Worm (Caenorhabditis elegans) whole organism, L1 larva: ENCODE data around the gene aly-3.
"Not testable (repeated sequence)": the region's sequence is repeated elsewhere in the genome, so short reads cannot be mapped to it uniquely, and the experiment has no call there.

Source experiments
- C04F5.9 ChIP-seq: sonication (generic microtip); optimal IDR thresholded peaks from 2 replicates; lab custom pipeline; 2016; ENCODE audit warnings: missing genetic modification characterization, missing compliant biosample characterization
- C34B4.2 ChIP-seq: sonication (generic microtip); optimal IDR thresholded peaks from 2 replicates; lab custom pipeline; 2017; ENCODE audit warnings: mild to moderate bottlenecking, missing genetic modification characterization, missing compliant biosample characterization
- aha-1 ChIP-seq: fragments of 150-350 bp; optimal IDR thresholded peaks from 2 replicates; lab custom pipeline; 2014; ENCODE audit warnings: missing biosample characterization, missing genetic modification characterization
- aly-2 ChIP-seq: fragments of 150-350 bp; optimal IDR thresholded peaks from 2 replicates; lab custom pipeline; 2014; ENCODE audit warnings: missing biosample characterization, missing genetic modification characterization
- ama-1 ChIP-seq: fragments of 150-350 bp; optimal IDR thresholded peaks from 2 replicates; lab custom pipeline; 2014
- blmp-1 ChIP-seq: fragments of 150-350 bp; optimal IDR thresholded peaks from 2 replicates; lab custom pipeline; 2014; ENCODE audit warnings: missing biosample characterization, missing genetic modification characterization
- ceh-63 ChIP-seq: fragments of 200-800 bp; sonication (Bioruptor generic); optimal IDR thresholded peaks from 2 replicates; lab custom pipeline; 2018; ENCODE audit warnings: mild to moderate bottlenecking, missing genetic modification characterization, missing compliant biosample characterization
- ceh-8 ChIP-seq: fragments of 200-800 bp; sonication (Bioruptor generic); optimal IDR thresholded peaks from 2 replicates; lab custom pipeline; 2018; ENCODE audit warnings: mild to moderate bottlenecking, missing genetic modification characterization, moderate library complexity, missing compliant biosample characterization
- ceh-82 ChIP-seq, 3 experiments: fragments of 150-350 bp in 1 of 3; sonication (generic microtip) in 2 of 3; optimal IDR thresholded peaks; 2 replicates each; lab custom pipeline; 2014 to 2017; ENCODE audit warnings: missing biosample characterization in 3 of 3, missing genetic modification characterization in 3 of 3
- ceh-88 ChIP-seq: fragments of 200-800 bp; sonication (Bioruptor generic); IDR thresholded peaks from 2 replicates; pipeline ENCODE4 v1.3.6; 2022; ENCODE audit warnings: missing genetic modification characterization, missing compliant biosample characterization
- ceh-90 ChIP-seq: sonication (generic microtip); optimal IDR thresholded peaks from 2 replicates; lab custom pipeline; 2016; ENCODE audit warnings: missing genetic modification characterization, missing compliant biosample characterization
- dpl-1 ChIP-seq, 3 experiments: fragments of 150-350 bp in 2 of 3; sonication (generic microtip) in 1 of 3; optimal IDR thresholded peaks; 2 replicates each; lab custom pipeline; 2014 to 2017; ENCODE audit warnings: missing biosample characterization in 3 of 3, missing genetic modification characterization in 3 of 3, missing genetic modification reagents in 3 of 3
- dsc-1 ChIP-seq: sonication (generic microtip); optimal IDR thresholded peaks from 2 replicates; lab custom pipeline; 2016; ENCODE audit warnings: mild to moderate bottlenecking, missing genetic modification characterization, missing compliant biosample characterization
- efl-1 ChIP-seq, 4 experiments: fragments of 150-350 bp; optimal IDR thresholded peaks in 3 of 4; peaks in 1 of 4; 1 replicate in 1 of 4; 2 replicates in 3 of 4; lab custom pipeline; 2014; ENCODE audit warnings: missing biosample characterization in 2 of 4, missing genetic modification characterization in 2 of 4, missing genetic modification reagents in 2 of 4
- efl-3 ChIP-seq: fragments of 200-800 bp; sonication (Bioruptor generic); optimal IDR thresholded peaks from 2 replicates; lab custom pipeline; 2018; ENCODE audit warnings: mild to moderate bottlenecking, missing genetic modification characterization, missing compliant biosample characterization
- egl-27 ChIP-seq, 2 experiments: fragments of 150-350 bp in 1 of 2; sonication (generic microtip); optimal IDR thresholded peaks; 3 replicates each; lab custom pipeline; 2017 to 2018; ENCODE audit warnings: missing biosample characterization in 2 of 2, missing genetic modification characterization in 2 of 2, missing genetic modification reagents in 2 of 2
- elt-2 ChIP-seq: sonication (generic microtip); optimal IDR thresholded peaks from 2 replicates; lab custom pipeline; 2016; ENCODE audit warnings: missing genetic modification characterization, mild to moderate bottlenecking, inconsistent platforms, missing compliant biosample characterization, missing genetic modification reagents
- elt-3 ChIP-seq, 6 experiments: fragments of 150-350 bp in 1 of 6; sonication (generic microtip); optimal IDR thresholded peaks; 2 replicates each; lab custom pipeline; 2017 to 2018; ENCODE audit warnings: missing biosample characterization in 6 of 6, missing genetic modification characterization in 6 of 6, inconsistent platforms in 1 of 6
- fkh-10 ChIP-seq: sonication (generic microtip); optimal IDR thresholded peaks from 2 replicates; lab custom pipeline; 2017; ENCODE audit warnings: missing biosample characterization, missing genetic modification reagents, missing genetic modification characterization
- fos-1 ChIP-seq: fragments of 150-350 bp; optimal IDR thresholded peaks from 2 replicates; lab custom pipeline; 2014; ENCODE audit warnings: missing biosample characterization, missing genetic modification characterization
- hpl-2 ChIP-seq: fragments of 150-350 bp; optimal IDR thresholded peaks from 2 replicates; lab custom pipeline; 2014; ENCODE audit warnings: missing biosample characterization, missing genetic modification reagents, missing genetic modification characterization
- irx-1 ChIP-seq: sonication (generic microtip); optimal IDR thresholded peaks from 2 replicates; lab custom pipeline; 2016; ENCODE audit warnings: missing genetic modification characterization, missing compliant biosample characterization
- lin-13 ChIP-seq: fragments of 150-350 bp; optimal IDR thresholded peaks from 2 replicates; lab custom pipeline; 2014; ENCODE audit warnings: missing biosample characterization, missing genetic modification reagents, missing genetic modification characterization
- lin-14 ChIP-seq: fragments of 200-800 bp; sonication (Bioruptor generic); optimal IDR thresholded peaks from 2 replicates; lab custom pipeline; 2018; ENCODE audit warnings: mild to moderate bottlenecking, missing genetic modification characterization, moderate library complexity, missing compliant biosample characterization
- lsy-2 ChIP-seq, 2 experiments: fragments of 150-350 bp; optimal IDR thresholded peaks; 2 replicates each; lab custom pipeline; 2014; ENCODE audit warnings: missing biosample characterization in 2 of 2, missing genetic modification characterization in 2 of 2
- mdl-1 ChIP-seq, 2 experiments: fragments of 150-350 bp; optimal IDR thresholded peaks; 2 replicates each; lab custom pipeline; 2014 to 2017; ENCODE audit warnings: missing biosample characterization in 2 of 2, missing genetic modification characterization in 2 of 2, inconsistent platforms in 1 of 2
- mep-1 ChIP-seq: fragments of 150-350 bp; optimal IDR thresholded peaks from 2 replicates; lab custom pipeline; 2014; ENCODE audit warnings: missing biosample characterization, missing genetic modification characterization
- nhr-11 ChIP-seq: fragments of 150-350 bp; optimal IDR thresholded peaks from 2 replicates; lab custom pipeline; 2014; ENCODE audit warnings: missing biosample characterization, missing genetic modification characterization
- nhr-19 ChIP-seq: fragments of 200-800 bp; sonication (Bioruptor generic); conservative IDR thresholded peaks from 2 replicates; pipeline ENCODE4 v1.3.6; 2022; ENCODE audit warnings: missing genetic modification characterization, missing compliant biosample characterization
- nhr-20 ChIP-seq: sonication (generic microtip); optimal IDR thresholded peaks from 2 replicates; lab custom pipeline; 2016; ENCODE audit warnings: mild to moderate bottlenecking, missing genetic modification characterization, missing compliant biosample characterization
- nhr-28 ChIP-seq: fragments of 150-350 bp; optimal IDR thresholded peaks from 2 replicates; lab custom pipeline; 2014; ENCODE audit warnings: missing biosample characterization, missing genetic modification characterization
- nhr-85 ChIP-seq: sonication (generic microtip); peaks from one replicate; lab custom pipeline; 2016; ENCODE audit warnings: missing genetic modification characterization, inconsistent platforms, missing compliant biosample characterization
- nhr-90 ChIP-seq: sonication (generic microtip); optimal IDR thresholded peaks from 2 replicates; lab custom pipeline; 2016; ENCODE audit warnings: mild to moderate bottlenecking, missing genetic modification characterization, missing compliant biosample characterization; ENCODE audit not compliant: poor library complexity
- pqm-1 ChIP-seq: sonication (generic microtip); optimal IDR thresholded peaks from 3 replicates; lab custom pipeline; 2017; ENCODE audit warnings: missing biosample characterization, missing genetic modification characterization
- skn-1 ChIP-seq: fragments of 150-350 bp; optimal IDR thresholded peaks from 2 replicates; lab custom pipeline; 2014; ENCODE audit warnings: missing biosample characterization, missing genetic modification characterization
- snpc-4 ChIP-seq: fragments of 150-350 bp; optimal IDR thresholded peaks from 2 replicates; lab custom pipeline; 2014; ENCODE audit warnings: missing biosample characterization, missing genetic modification characterization
- unc-62 ChIP-seq: fragments of 150-350 bp; optimal IDR thresholded peaks from 2 replicates; lab custom pipeline; 2014; ENCODE audit warnings: missing biosample characterization, missing genetic modification reagents, missing genetic modification characterization
- vab-15 ChIP-seq: sonication (generic microtip); optimal IDR thresholded peaks from 2 replicates; lab custom pipeline; 2017; ENCODE audit warnings: missing genotype, mild to moderate bottlenecking, missing genetic modification characterization, missing compliant biosample characterization
- xbp-1 ChIP-seq: sonication (generic microtip); optimal IDR thresholded peaks from 2 replicates; lab custom pipeline; 2016; ENCODE audit warnings: missing genetic modification characterization, missing compliant biosample characterization
- ztf-11 ChIP-seq, 2 experiments: sonication (generic microtip); optimal IDR thresholded peaks; 2 replicates each; lab custom pipeline; 2016 to 2017; ENCODE audit warnings: missing genetic modification characterization in 2 of 2, missing biosample characterization in 1 of 2, missing compliant biosample characterization in 1 of 2

The aly-3 gene

DNA sequence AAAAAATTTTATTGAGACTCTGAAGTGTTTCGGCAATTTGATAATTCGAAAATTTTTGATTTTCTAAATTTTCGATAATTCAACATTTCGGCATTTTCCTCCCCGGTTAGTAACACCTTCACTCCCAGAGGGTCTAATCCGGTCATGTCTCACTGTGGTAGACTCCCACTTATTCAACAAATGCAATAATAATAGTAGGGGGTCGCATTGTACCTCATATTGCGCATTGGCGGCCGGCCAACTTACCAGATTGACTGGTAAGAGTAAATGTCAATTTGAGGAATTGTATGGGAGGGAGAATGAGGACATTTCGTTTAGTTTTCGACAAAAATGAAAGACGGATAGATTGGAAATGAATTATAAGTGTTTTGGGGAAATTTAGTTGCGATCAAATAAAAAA, 10.7 kb downstream of the aly-3 start:
- TF ChIP-seq blmp-1 (tag; lab: Kevin White, UChicago) = peak; percentile 27
- peak; percentile 71 for TF ChIP-seq nhr-85
- peak; percentile 18 for TF ChIP-seq mep-1 (tag; lab: Kevin White, UChicago)
- TF ChIP-seq fkh-10 (GFP tag; lab: Kevin White, UChicago) = no peak
- no peak for TF ChIP-seq lin-14 (GFP tag; lab: Kevin White, UChicago)
- no peak for TF ChIP-seq snpc-4
- TF ChIP-seq, all 84 proteins: peak for 3

DNA sequence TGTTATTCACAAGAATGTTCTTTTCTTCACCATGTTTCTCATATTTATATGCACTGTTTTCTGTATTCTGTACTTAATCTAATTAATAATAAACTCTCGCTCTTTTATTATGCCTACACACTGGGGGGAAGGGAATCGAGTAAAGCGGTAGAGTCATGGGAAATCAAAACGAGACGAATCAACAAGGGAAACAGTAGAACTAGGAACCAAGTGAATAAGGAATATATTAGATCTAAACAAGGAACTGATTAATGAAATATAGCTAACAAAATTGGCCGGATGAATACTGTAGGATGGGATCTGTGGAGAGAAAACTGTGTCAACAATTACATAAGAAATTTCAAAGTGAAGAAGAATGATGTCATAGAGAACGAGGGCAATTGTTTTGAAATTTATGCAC, 11.9 kb downstream of the aly-3 start:
- peak; percentile 44 for TF ChIP-seq nhr-85
- no peak for TF ChIP-seq ceh-90
- TF ChIP-seq ceh-8 (GFP tag; lab: Kevin White, UChicago) = peak; percentile 78
- TF ChIP-seq, all 84 proteins: peak for 2

DNA sequence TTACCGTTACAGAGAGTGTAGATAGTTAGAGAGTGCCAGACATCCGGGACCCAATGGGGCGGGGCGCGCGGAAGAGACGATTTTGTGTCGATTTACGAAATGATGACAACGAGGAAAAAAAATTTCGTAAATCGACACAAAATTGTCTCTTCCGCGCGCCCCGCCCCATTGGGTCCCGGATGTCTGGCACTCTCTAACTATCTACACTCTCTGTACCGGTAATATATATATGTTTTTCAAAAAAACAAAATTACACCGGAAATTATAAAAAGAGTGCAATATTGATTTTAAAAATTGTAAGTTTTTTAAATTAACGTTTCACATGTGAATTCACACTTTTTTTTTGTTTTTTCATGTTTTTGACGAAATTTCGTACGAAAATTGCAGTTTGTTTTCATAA, 15.0 kb downstream of the aly-3 start, which contains the start of gene B0001.4:
Gene B0001.4 (minus strand): TSS at position 101 of the 400 bp plus-strand sequence.
- not testable (repeated sequence) for TF ChIP-seq elt-3 (tag; optimal IDR thresholded peaks at IDR 0.05; lab: Kevin White, UChicago); nhr-90 (tag; lab: Kevin White, UChicago); aha-1

DNA sequence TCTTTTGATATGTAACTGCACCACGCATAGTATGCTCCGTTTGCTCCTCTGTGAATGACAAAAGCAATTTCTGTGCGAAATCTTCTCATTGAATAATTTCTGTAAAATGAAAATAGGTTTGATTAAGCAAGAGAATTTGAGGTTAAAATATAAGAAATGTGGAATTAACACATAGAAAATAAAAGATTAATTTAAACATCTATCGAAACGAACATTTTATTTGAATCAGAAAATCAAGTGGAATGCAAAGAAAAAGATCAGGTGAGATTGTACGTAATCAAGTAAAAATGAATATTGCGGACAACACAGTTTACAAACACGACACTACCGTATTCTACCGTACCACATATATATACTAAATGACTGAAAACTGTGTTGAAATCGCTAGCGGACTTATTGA, 17.9 kb downstream of the aly-3 start, which contains the start of gene B0001.8:
Gene B0001.8 (minus strand): TSS at position 101 of the 400 bp plus-strand sequence.
- TF ChIP-seq nhr-11 (no peak), aly-2 (no peak), efl-3 (no peak), hpl-2 (no peak), ceh-88 (GFP tag; lab: Robert Waterston, UW) (no peak), C34B4.2 (tag; lab: Kevin White, UChicago) (no peak), xbp-1 (tag; lab: Kevin White, UChicago) (no peak)

DNA sequence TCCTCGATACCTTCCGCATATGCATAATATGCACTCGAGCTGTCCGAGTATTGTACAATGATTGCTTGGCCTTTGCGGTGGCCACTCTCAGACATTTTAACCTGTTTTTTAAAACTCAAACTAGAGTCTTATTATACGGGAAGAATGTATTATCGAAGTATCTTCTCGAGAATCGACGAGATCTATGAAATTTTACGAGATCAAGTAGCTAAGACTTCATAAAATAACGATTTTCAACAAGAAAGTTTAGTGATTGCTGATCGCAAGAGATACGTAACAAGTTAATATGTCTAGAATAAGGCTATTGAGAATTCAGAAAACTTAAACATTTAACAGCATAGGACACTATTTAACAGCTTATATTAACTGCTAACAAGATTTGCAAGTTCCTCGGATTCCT, 20.1 kb downstream of the aly-3 start, which contains the start of gene B0001.5:
Gene B0001.5 (minus strand): TSS at position 101 of the 400 bp plus-strand sequence.
- no peak for TF ChIP-seq ceh-82 (tag; optimal IDR thresholded peaks at IDR 0.05; lab: Kevin White, UChicago)
- TF ChIP-seq mep-1 (tag; lab: Kevin White, UChicago) = no peak
- TF ChIP-seq nhr-85 = no peak
- no peak for TF ChIP-seq dpl-1 (GFP tag; optimal IDR thresholded peaks at IDR 0.05; lab: Kevin White, UChicago)
- TF ChIP-seq unc-62 (GFP tag; lab: Kevin White, UChicago) = no peak
- TF ChIP-seq nhr-20 (tag; lab: Kevin White, UChicago) = no peak
- no peak for TF ChIP-seq mdl-1 (tag; optimal IDR thresholded peaks at IDR 0.05; lab: Kevin White, UChicago)
- no peak for TF ChIP-seq nhr-19 (GFP tag; lab: Robert Waterston, UW)
- no peak for TF ChIP-seq ceh-88 (GFP tag; lab: Robert Waterston, UW)
- TF ChIP-seq, all 84 proteins: peak for 0

DNA sequence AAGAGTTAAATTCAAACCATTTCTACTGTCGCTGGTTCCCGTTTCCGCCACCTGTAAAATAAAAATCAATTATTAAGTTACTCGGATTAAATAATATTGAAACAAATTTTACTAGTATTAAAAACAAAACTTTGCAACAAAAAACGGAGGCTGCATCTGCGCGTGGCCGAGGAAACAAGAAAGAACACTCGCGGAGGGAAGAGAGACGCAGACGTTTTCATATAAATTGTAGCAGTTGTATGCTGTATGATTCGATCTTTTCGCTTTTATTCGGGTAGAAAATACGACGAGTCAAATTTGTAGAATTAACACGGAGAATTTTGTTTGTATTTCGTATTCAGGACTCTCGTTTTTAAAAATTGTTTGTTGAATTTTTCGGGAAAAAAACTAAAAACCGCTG, 22.6 kb downstream of the aly-3 start, which contains the start of gene B0001.3:
Gene B0001.3 (minus strand): TSS at position 55 of the 400 bp plus-strand sequence.
- TF ChIP-seq C04F5.9 (tag; lab: Kevin White, UChicago) = no peak
- no peak for TF ChIP-seq fkh-10 (GFP tag; lab: Kevin White, UChicago)
- no peak for TF ChIP-seq pqm-1 (tag; lab: Kevin White, UChicago)
- no peak for TF ChIP-seq fos-1 (tag; lab: Kevin White, UChicago)
- TF ChIP-seq ztf-11 (tag; optimal IDR thresholded peaks at IDR 0.05; lab: Kevin White, UChicago) = no peak
- TF ChIP-seq blmp-1 (tag; lab: Kevin White, UChicago) = peak; percentile 72
- no peak for TF ChIP-seq irx-1 (tag; lab: Kevin White, UChicago)

DNA sequence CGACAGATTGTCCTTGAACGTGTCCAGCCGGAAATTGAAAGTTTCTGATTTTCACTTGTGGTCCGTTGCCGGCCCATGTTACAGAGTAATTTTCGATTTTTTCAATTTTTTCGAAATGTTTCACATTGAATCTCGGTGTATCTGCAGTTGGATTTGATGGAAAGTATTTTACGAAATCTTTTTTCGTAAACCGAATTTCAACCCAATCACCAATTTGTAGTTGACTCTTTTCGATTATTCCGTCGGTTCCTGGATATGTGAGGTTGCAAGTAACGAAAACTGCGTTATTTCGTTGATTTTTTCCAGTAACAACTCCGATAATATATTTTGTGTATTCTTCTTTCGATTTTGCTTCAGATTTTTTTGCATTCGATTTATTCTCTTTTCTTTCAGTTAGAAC, 26.5 kb downstream of the aly-3 start:
- TF ChIP-seq dsc-1 (tag; lab: Kevin White, UChicago) = no peak
- TF ChIP-seq elt-2 (tag; lab: Kevin White, UChicago) = no peak
- no peak for TF ChIP-seq skn-1 (tag; lab: Kevin White, UChicago)
- no peak for TF ChIP-seq lin-13 (GFP tag; lab: Kevin White, UChicago)
- no peak for TF ChIP-seq ceh-63 (GFP tag; lab: Kevin White, UChicago)
- TF ChIP-seq efl-1 (optimal IDR thresholded peaks at IDR 0.05; lab: Kevin White, UChicago) = no peak
- TF ChIP-seq efl-1 (GFP tag; optimal IDR thresholded peaks at IDR 0.05 in 1 of 2; lab: Kevin White, UChicago) = no peak
- no peak for TF ChIP-seq egl-27 (tag; optimal IDR thresholded peaks at IDR 0.05; lab: Kevin White, UChicago)
- no peak for TF ChIP-seq nhr-28 (tag; lab: Kevin White, UChicago)
- no peak for TF ChIP-seq lsy-2 (tag; optimal IDR thresholded peaks at IDR 0.05; lab: Kevin White, UChicago)
- TF ChIP-seq ama-1 (lab: Kevin White, UChicago) = no peak
- TF ChIP-seq irx-1 (tag; lab: Kevin White, UChicago) = no peak
- TF ChIP-seq vab-15 = no peak
- no peak for TF ChIP-seq pqm-1 (tag; lab: Kevin White, UChicago)
- TF ChIP-seq, all 84 proteins: peak for 0
